Fruit fly (Drosophila melanogaster): ENCODE data around the gene CG1092.

Gene CG1092

dm6 chr3R:4252943-4253342 lies 13.6 kb upstream of the CG1092 start, which contains the start of gene CG14644:
Gene CG14644 (minus strand): TSS chr3R:4253043.
- no peak for TF ChIP-seq noc (tag; optimal IDR thresholded peaks at IDR 0.05)

DNA sequence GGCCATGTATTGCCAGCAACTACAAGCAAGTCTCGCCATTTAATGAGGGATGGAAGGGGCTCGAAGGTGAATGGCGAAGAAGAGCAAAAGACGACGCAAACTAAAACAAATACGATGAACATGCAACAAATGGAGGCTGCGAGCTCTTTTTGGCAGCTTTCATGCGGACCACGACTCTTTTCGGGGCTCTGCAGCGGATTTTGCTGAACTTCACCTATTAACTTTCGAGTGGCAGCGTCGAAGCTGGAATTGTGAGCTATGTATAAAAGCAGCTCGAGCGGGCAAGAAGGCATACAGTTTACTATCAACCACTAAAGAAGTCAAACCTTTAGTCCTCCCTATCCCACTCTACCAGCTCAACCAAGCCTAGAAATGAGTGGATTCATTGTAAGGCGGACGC lies 12.2 kb upstream of the CG1092 start, which contains the start of gene TwdlV:
Gene TwdlV (plus strand): TSS at position 301 of the 400 bp plus-strand sequence.
- no peak for TF ChIP-seq noc (tag; optimal IDR thresholded peaks at IDR 0.05)

DNA sequence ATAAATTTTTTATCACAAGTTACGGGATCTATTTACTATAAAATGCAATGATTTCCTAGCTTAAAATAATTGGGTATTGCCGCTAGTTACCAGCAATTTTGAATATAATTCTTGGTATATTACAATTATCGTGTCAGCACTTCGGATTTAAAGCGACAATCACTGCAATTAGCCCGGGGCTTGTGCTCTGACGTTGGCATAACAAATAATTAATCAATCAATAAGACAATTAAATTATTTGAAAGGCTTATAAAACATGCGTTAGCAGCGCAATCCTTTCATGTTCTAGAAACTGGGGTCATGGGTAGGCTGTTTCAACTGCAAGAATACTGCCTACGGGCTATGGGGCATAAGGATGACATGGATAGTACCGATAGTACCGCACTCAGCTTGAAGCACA lies 9.9 kb upstream of the CG1092 start, which contains the start of gene Or82a:
Gene Or82a (plus strand): TSS at position 301 of the 400 bp plus-strand sequence.
- no peak for TF ChIP-seq noc (tag; optimal IDR thresholded peaks at IDR 0.05)

DNA sequence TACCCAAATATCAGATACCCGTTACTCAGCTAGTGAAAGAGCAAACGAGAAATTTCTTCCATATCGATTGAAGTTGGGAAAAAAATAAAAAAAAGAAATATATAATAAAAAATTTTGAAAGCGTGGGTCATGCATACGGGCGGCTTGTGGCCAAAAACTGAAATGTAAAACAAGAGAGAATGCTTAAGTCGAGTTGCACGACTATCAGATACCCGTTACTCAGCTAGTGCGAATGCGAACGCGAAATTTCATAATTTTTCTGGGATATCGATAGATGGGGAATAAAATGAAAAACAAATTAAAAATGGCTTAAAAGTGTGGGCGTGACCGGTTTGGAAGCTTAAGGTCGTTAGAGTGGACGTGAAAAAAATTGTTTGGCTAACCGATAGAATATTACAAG lies 1.8 kb downstream of the CG1092 start:
- TF ChIP-seq noc (tag; optimal IDR thresholded peaks at IDR 0.05), result no peak

dm6 chr3R:4277828-4278227 lies 11.3 kb downstream of the CG1092 start, which contains the start of gene flip:
Gene flip (minus strand): TSS chr3R:4277928.
- TF ChIP-seq noc (tag; optimal IDR thresholded peaks at IDR 0.05), result no peak

DNA sequence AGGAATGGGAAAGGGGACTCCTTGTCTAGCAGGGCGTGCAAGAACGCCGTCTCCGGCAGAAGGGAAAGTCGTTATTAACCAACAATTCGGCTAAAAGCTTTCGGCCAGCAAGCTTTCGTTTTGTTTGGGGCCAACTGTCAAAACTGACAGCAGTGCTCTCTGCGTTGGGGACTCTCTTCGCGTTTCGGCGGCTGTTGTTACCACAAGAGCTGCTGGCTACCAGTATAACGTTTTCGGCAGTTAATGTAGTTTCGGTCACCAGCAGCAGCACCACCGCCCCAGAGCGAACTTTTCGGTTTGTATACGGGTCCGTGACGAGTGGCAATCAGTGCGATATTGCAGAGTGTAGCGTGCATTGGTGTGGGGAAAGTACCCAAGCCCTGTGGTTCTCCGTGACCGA lies 13.5 kb downstream of the CG1092 start, which contains the start of gene cpx:
Gene cpx (plus strand): TSS at position 160 of the 400 bp plus-strand sequence.
- TF ChIP-seq noc (tag; optimal IDR thresholded peaks at IDR 0.05), result no peak

DNA sequence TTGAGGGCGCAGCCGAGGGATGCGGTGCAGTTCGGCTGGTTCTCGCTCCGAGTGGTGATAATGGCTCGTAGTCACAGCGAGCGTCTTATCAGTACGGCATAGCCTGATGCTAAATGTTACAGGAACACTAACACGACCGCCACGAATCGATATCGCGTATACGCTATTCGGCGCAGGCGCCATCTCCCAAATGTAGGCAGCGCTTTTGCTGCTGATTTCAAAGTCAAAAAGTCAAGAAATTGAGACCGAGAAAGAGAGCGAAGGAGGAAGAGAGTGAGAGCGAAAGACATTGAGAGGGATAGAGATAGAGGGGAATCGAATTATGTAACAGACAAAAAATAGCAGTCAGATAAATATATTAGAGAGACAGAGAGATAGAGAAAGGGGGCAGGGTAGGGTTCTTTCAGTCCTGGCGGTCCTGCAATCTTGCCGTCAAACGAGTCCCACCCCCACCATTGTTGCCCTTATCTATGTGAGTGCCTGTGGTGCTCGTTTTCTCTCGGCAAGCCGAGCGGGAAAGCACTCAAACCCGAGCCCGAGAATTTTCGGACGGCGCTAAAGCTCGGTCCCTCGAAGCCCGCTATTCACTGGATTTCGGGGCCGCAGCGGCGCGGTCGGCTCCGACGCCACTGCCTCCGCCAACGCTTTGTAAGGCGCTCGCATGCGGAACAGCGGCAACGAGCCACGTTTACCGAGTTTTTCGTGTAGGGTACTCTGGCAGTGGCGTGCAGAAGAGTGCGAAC lies 14.7 kb downstream of the CG1092 start:
- TF ChIP-seq noc (tag; optimal IDR thresholded peaks at IDR 0.05), result no peak

- TF ChIP-seq noc (tag; optimal IDR thresholded peaks at IDR 0.05), result no peak
Measured at dm6 chr3R:4282207-4282606, 15.6 kb downstream of the CG1092 start.

dm6 chr3R:4284376-4284953 lies 17.9 kb downstream of the CG1092 start:
- TF ChIP-seq noc (tag; optimal IDR thresholded peaks at IDR 0.05), result no peak

DNA sequence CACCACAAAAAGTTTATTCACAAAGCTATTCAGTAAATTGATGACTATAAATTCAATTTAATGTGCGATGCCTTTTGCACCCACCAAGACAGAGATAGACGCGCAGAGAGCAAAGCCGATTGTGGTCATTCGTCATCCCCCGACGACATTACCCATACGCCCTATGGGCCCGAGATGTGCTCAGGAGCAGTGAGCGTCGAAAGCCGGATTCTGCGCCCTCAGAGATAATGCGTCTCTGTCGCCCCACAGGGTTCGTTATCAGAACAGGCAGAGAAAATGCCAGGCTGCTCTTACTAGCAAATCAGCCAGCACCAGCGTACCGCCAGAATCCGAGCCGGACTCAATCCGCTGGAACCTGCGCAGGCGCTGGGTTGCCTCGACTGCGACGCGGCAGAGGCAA lies 24.7 kb downstream of the CG1092 start:
- TF ChIP-seq noc (tag; optimal IDR thresholded peaks at IDR 0.05), result peak; percentile 18

DNA sequence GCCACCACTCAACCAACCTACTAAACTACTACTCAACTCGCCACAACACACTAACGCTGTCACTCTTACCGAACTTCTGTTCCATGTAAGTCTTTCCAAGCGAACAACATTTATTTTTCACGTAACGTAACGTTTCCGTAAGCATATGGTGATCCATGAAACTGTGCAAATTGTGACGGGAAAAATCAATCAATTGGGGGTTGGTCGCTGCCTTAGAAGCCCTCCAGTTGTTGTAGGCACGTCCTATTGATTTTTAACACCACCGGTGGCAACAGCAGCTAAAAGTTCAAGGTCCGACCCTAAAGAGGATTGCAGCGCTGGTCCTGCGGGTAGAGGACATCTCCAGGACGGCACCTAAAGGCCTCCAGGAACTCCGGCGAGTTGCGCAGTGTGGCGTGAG lies 25.6 kb downstream of the CG1092 start:
- no peak for TF ChIP-seq noc (tag; optimal IDR thresholded peaks at IDR 0.05)

DNA sequence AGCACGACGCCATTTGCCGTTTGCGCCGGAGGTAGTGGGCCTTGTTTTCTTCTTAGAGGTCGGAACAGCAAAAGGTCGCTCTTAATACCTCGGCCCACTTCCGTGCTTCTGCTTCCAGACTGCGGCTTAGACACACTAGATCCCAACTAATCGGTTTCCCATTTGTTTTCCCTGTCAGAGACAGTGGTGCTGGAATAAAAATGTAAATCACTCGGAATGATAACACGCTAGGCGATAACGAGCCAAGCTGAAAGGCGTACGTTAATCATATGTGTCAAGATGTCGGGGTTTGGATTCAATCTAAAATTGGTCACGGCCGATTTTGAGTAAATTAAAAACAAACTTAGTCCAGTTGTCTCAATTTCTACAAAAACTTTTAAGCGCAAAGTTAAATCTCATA lies 28.1 kb downstream of the CG1092 start, which contains the start of gene Nepl11:
Gene Nepl11 (minus strand): TSS at position 152 of the 400 bp plus-strand sequence.
- TF ChIP-seq noc (tag; optimal IDR thresholded peaks at IDR 0.05), result peak; percentile 60

DNA sequence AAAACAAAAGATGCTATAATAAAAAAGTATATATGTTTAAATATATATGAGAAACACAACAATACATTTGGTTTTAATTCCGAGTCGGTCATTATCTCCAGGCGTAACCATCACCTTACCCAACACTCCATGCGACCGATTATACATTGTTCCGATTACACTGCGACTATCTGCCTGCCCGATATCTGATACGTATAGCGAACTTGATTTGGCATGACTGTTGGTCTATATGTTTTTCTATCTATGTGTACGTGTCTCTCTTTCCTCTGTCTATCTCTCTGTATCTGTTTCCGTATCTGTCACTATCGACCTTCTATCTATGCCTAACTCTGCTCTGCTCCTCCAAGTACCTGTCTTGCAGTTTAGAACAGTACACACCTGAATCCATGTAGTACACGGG lies 34.9 kb downstream of the CG1092 start:
- no peak for TF ChIP-seq noc (tag; optimal IDR thresholded peaks at IDR 0.05)

- peak; percentile 47 for TF ChIP-seq noc (tag; optimal IDR thresholded peaks at IDR 0.05)
Measured at dm6 chr3R:4307664-4308416, 41.3 kb downstream of the CG1092 start, which contains the start of gene MP1. Gene MP1 (plus strand): TSS chr3R:4307908.

dm6 chr3R:4308708-4309107 lies 42.1 kb downstream of the CG1092 start:
- no peak for TF ChIP-seq noc (tag; optimal IDR thresholded peaks at IDR 0.05)

- no peak for TF ChIP-seq noc (tag; optimal IDR thresholded peaks at IDR 0.05)
Measured at dm6 chr3R:4310683-4311066, 44.1 kb downstream of the CG1092 start, which contains the start of gene Vps24. Gene Vps24 (minus strand): TSS chr3R:4310947.

All from whole organism, larva.